Fruit fly (Drosophila melanogaster) whole organism, adult: Measurements from ENCODE around the gene mRpL10.
A peak's percentile ranks its signal among the peaks of the same experiment; 100 is the strongest.

Source experiments
- CG11617 ChIP-seq: fragments of 200-800 bp; sonication (Bioruptor generic); optimal IDR thresholded peaks from 2 replicates; lab custom pipeline; 2017; ENCODE audit warnings: mild to moderate bottlenecking, missing biosample characterization, missing genetic modification reagents, missing genetic modification characterization
- CG12768 ChIP-seq: fragments of 200-800 bp; sonication (Bioruptor generic); optimal IDR thresholded peaks from 2 replicates; lab custom pipeline; 2017; ENCODE audit warnings: missing biosample characterization, missing genetic modification characterization, mild to moderate bottlenecking, moderate library complexity, missing genetic modification reagents
- CG14711 ChIP-seq: fragments of 200-800 bp; sonication (Bioruptor generic); optimal IDR thresholded peaks from 2 replicates; lab custom pipeline; 2018; ENCODE audit warnings: missing biosample characterization, mild to moderate bottlenecking, missing genetic modification characterization, moderate library complexity
- CG5204 ChIP-seq: fragments of 200-800 bp; sonication (Bioruptor generic); optimal IDR thresholded peaks from 2 replicates; lab custom pipeline; 2016; ENCODE audit warnings: missing biosample characterization, missing genetic modification characterization
- CG7045 ChIP-seq: fragments of 200-800 bp; sonication (Bioruptor generic); optimal IDR thresholded peaks from 2 replicates; lab custom pipeline; 2017; ENCODE audit warnings: missing biosample characterization, mild to moderate bottlenecking, missing genetic modification characterization
- Hr96 ChIP-seq: fragments of 200-800 bp; sonication (Bioruptor generic); optimal IDR thresholded peaks from 2 replicates; lab custom pipeline; 2016; ENCODE audit warnings: missing biosample characterization, missing genetic modification characterization
- Mnt ChIP-seq: fragments of 200-800 bp; sonication (Bioruptor generic); optimal IDR thresholded peaks from 2 replicates; lab custom pipeline; 2016; ENCODE audit warnings: missing biosample characterization, mild to moderate bottlenecking, missing genetic modification characterization
- cic ChIP-seq: fragments of 200-800 bp; sonication (Bioruptor generic); optimal IDR thresholded peaks from 2 replicates; lab custom pipeline; 2017; ENCODE audit warnings: missing biosample characterization, mild to moderate bottlenecking, missing genetic modification characterization, moderate library complexity
- cnc ChIP-seq, 2 experiments: fragments of >200 bp; optimal IDR thresholded peaks; 2 replicates each; lab custom pipeline; 2017
- kay ChIP-seq: fragments of 200-800 bp; sonication (Bioruptor generic); peaks from one replicate; lab custom pipeline; 2016; ENCODE audit warnings: missing biosample characterization, missing genetic modification characterization, borderline replicate concordance
- pad ChIP-seq: fragments of 200-800 bp; sonication (Bioruptor generic); optimal IDR thresholded peaks from 3 replicates; lab custom pipeline; 2017; ENCODE audit warnings: missing biosample characterization, missing genetic modification characterization, mild to moderate bottlenecking, moderate library complexity, missing genetic modification reagents
- tj ChIP-seq: fragments of 200-800 bp; sonication (Bioruptor generic); optimal IDR thresholded peaks from 3 replicates; lab custom pipeline; 2017; ENCODE audit warnings: missing biosample characterization, mild to moderate bottlenecking, missing genetic modification characterization, moderate library complexity
- toe ChIP-seq: fragments of 200-800 bp; sonication (Bioruptor generic); optimal IDR thresholded peaks from 2 replicates; lab custom pipeline; 2016; ENCODE audit warnings: missing biosample characterization, missing genetic modification characterization

DNA sequence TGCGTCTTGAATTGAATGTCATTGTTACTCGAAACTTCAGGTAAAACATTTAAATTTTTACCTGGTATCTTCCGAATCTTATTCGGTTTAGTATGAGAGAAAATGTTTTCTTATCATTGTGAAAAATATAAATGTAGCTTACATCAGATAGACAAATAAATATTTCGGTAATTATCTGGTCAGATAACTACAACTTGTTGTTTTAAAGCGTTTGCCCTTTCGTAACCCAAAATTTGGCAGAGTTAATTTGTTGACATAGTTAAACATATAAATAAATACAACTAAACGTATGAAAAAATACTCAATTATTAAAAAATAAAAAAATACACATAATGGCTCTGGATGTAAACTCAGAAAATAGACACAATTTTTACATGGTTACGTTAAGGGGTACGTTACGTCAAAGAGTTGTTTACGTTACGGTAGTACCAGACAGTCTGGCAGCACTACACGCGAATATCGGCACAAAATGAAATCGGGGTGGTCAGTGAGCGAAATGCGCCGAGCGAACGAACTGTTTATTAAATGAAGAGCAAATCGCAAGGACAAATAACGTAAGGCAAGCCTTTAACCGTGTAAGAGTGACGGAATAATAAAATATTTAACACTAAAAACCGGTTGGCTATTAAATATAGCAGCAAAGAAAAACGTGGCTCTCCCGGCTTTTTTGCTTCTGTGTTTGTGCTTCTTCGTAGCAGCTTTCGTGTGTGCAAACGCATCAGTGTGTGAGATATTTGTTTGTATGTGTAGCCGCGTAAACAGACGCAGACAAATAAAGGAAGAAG lies 21.0 kb upstream of the mRpL10 start:
- TF ChIP-seq cic (GFP tag; lab: Kevin White, UChicago) (peak; percentile 61), toe (GFP tag; lab: Kevin White, UChicago) (no peak), Hr96 (GFP tag; lab: Kevin White, UChicago) (no peak), Mnt (GFP tag; lab: Kevin White, UChicago) (peak; percentile 77), CG11617 (no peak), tj (GFP tag; lab: Kevin White, UChicago) (peak; percentile 12), CG5204 (no peak), CG14711 (tag; lab: Kevin White, UChicago) (no peak), pad (GFP tag; lab: Kevin White, UChicago) (peak; percentile 35), CG12768 (GFP tag; lab: Kevin White, UChicago) (peak; percentile 5), kay (GFP tag; lab: Kevin White, UChicago) (peak; percentile 93), CG7045 (GFP tag; lab: Kevin White, UChicago) (peak; percentile 19), cnc (optimal IDR thresholded peaks at IDR 0.05; lab: Kevin White, UChicago) (no peak)
